Worm (Caenorhabditis elegans) whole organism, dauer: Measurements from ENCODE around the gene C24A3.1.

ENCODE experiments used
- unc-62 ChIP-seq: sonication (generic microtip); optimal IDR thresholded peaks from 2 replicates; lab custom pipeline; 2017; ENCODE audit warnings: missing biosample characterization, missing genetic modification reagents, missing genetic modification characterization

Gene C24A3.1

DNA sequence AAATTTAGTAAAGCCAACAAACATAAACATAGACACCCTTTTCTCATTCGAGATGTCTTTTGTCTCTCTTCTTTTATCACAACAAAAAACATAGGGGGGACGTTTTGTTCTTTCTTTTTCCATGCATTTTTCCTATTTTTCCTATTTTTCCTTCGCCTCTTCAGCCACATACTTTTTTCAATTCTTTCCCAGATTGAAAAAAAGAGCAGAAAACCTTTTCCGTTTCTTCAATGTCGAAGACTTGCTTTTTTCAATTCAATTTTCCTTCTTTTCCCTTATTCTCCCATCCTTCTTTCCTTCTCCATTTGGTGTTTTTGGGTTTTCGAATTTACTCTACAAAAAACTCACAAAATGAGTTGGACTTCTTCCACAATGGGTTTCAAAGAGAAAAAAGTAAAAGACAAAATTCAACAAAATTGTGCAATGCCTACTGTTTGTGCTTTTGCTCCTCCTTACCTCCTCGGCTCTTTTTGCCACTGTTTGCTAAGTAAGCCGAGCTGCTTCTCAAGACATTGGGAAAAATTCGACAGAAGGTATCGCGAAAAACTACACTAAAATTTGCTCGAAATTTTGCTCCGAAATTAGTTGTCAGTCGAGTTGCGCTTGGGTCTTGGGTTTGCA is 2.3 kb upstream of the C24A3.1 start:
- TF ChIP-seq unc-62 (GFP tag; lab: Kevin White, UChicago), result no peak

DNA sequence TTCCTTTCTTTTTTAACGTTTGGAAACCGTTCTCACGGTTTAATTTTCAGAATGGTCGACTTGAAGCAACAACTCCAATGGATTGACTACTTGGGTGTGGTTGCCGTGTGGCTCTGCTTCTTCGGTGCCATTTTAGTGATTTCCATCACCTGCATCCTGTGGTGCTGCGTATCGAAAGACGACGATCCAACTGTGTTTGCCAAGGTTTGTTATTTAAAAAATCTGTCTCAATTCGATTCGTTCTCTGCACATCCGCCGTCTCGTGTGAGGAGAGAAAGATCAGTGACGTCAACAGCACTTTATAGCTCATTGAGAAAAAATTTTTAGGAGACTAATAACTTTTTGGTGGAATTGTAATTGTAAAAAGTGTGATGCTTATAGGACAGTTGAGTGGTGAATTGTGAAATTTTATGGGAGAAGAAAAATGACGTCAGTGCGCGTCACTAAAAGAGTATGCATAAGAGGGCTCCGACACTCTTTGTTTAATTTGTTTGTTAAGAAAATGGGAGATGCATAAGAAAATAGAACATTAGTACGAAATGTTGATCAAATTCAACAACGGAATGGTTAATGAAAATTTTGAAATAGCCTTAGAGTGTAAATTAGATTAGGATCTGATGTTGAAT is 1.3 kb upstream of the C24A3.1 start, which contains the start of gene C24A3.2:
TSS of gene C24A3.2 (plus strand) at position 51 of the 626 bp plus-strand sequence.
- TF ChIP-seq unc-62 (GFP tag; lab: Kevin White, UChicago), result no peak

DNA sequence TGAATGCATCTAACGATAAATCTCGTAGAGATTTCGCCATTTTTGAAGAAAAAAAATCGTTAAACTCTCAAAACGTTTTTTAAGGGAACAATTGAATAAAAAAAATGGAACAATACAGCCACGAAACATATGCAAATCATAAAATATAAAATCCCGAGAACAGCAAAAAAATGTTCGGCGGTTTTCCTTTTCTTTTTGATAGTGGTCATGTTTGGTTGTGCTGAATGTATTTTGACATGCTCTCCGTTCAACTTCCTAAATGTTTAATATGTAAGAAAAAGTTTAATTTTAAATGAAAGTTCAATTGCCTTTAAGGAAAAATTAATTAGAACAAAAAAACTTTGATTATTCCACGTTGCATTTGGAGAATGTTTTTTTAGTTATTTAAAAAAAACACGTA is 11.5 kb downstream of the C24A3.1 start, which contains the start of gene C24A3.9:
TSS of gene C24A3.9 (minus strand) at position 101 of the 400 bp plus-strand sequence.
- no peak for TF ChIP-seq unc-62 (GFP tag; lab: Kevin White, UChicago)

DNA sequence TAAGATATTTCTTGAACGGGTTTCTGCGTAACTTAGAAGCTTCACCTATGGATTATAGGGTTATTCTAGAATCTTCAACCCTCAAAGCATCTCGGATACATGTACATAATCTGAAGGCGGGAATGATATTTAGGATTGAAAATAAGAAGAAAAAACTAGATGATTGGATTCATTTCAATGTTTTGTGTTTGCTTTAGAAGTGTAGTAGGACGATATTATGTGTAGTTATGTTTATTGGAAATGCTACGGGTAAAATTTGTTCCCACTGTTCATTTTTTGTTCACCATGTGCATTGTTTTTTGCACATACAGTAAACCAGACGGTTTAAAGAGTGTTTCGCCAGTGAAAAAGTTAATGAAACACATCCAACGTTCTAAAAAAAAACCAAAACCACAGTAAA is 12.6 kb downstream of the C24A3.1 start:
- TF ChIP-seq unc-62 (GFP tag; lab: Kevin White, UChicago), result no peak

DNA sequence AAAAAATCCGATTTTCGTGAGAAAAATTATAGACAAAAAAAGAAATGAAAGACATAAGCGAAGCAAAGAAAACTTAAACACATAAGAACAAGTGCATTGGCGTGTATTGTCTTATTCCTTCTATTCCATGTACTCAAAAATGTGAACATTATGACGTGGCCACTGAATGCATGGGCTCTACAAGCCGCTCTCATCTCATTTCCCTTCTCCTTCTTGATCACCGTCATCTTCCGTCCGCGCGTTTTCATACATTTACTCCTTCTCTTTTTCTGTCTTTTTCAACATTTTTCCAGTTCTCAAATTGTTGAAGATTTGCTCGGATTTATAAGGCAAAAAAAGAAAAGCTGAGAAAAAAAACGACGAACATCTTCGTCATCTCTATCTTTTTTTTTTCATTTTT is 15.6 kb downstream of the C24A3.1 start:
- no peak for TF ChIP-seq unc-62 (GFP tag; lab: Kevin White, UChicago)

DNA sequence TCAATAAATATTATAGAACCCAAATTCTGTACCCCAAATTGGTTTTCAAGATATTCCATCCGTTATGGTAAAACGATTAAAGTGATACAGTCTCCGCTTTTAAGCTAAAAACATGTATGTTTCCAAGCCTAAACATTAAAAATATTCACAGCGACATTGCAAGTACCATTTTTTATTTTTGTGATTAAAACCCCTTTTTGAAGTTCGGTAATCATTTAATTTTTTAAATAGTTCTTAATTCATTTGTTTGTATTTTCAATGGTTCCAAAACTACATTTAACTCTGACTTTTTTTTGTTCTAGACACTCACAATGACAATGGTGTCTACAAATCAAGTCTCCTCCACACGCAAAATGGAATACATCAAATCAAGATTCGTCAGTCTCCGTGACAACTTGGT is 16.5 kb downstream of the C24A3.1 start, which contains the start of gene T25B6.4:
TSS of gene T25B6.4 (plus strand) at position 301 of the 400 bp plus-strand sequence.
- no peak for TF ChIP-seq unc-62 (GFP tag; lab: Kevin White, UChicago)

DNA sequence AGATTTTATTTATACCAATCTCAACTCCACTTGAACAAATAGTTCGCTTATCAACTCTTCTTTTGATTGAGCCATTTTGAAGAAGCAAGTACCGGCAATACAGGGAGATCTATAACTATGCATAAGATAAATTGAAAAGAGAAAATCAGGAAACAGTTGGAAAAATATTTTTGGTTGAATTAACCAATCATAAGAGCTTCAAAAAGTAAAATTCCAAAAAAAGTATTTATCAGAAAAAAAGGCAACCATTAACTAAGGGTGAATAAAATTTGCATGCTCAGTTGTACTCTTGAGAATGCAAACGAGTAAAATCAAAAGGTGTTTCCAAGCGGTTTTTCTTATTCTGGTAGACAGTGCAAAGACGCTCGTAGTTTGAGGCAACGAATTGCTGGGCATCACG is 22.8 kb downstream of the C24A3.1 start, which contains the start of gene T25B6.5:
TSS of gene T25B6.5 (minus strand) at position 101 of the 400 bp plus-strand sequence.
- TF ChIP-seq unc-62 (GFP tag; lab: Kevin White, UChicago), result no peak

DNA sequence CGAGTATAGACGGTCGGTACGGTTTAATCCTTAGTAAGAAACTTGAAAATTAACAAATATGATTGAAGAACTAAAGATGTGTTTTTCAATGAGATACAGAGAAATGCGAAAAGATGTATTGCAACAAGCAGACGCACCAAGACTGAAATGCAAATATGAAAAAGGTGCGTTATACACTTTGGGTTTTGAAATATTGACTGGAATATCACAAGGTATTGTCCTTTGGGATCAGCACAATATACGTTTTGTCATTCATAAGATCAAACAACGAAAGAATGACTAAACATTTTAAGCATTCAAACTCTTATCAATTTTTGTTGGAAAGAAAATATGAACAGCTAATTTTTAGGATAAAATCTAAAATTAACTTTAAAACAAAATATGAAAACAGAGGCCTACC is 23.9 kb downstream of the C24A3.1 start, which contains the start of gene T25B6.6:
TSS of gene T25B6.6 (minus strand) at position 101 of the 400 bp plus-strand sequence.
- TF ChIP-seq unc-62 (GFP tag; lab: Kevin White, UChicago), result no peak

DNA sequence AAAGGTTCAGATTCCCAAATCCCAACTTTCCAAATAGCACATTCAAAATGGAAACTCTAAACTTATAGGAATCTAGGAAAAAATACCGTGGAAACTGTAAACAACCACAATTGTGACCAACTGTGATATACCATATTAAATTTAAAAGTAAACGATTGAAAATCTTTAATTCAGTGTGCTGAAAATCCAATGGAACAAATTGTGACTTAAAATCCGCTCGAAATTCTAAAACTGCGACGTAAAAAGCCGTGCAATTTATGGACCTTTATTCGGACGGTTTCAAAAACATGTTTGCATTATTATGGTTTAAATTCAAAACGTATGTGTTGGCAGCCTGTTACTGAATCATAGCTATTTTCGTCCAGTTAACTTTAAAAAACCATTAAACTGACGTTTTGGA is 24.9 kb downstream of the C24A3.1 start:
- no peak for TF ChIP-seq unc-62 (GFP tag; lab: Kevin White, UChicago)

DNA sequence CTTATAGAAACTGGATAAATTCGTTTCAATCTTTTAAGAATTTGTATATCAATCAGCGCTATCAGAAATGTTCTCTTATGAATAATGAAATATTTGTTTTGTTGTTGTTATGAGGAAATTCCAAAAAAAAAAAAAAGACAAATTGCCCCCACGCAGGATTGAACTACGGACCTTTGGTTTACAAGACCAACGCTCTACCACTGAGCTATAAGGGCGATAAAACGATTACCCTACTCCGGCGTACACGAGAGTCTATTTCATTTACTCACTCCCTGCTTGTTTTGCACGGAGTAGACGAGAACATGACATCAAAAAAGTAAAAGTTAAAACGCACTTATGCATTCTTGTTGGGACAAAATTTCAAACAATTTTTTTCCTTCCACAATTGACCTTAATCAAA is 25.4 kb downstream of the C24A3.1 start:
- no peak for TF ChIP-seq unc-62 (GFP tag; lab: Kevin White, UChicago)

DNA sequence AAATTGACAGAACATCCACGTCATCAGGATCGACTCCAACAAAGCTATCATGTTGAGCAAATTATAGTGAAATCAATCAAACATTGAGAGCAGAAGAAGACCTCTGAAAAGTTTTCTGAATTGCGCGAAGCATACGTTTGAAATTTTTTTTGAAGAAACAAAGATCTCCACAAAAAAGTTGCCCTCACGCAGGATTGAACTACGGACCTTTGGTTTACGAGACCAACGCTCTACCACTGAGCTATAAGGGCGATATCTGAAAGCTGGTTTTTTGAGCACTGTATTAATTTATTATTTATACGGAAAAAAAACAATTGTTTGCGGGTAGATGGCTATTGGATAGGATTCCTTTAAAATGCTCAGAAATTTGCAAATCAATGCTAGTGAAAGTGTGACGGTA is 26.6 kb downstream of the C24A3.1 start:
- TF ChIP-seq unc-62 (GFP tag; lab: Kevin White, UChicago), result no peak

DNA sequence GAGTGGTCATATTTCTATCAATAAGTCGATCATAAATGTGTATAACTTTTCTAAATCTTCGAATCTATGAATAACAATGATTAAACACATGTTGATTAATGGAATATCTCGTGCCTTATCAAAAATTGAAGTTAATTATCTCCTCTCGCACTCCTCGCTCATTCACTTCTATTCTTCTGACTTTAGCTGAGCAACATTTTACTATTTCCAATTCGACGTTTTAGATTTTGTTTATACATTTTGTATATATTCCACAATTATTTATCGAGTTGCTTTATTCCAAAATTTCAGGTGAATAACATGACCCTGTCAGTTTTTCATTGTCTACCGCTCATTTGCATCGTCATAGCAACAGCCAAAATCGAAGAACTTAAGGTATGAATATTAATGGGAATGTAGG is 28.4 kb downstream of the C24A3.1 start, which contains the start of gene T25B6.3:
TSS of gene T25B6.3 (plus strand) at position 301 of the 400 bp plus-strand sequence.
- TF ChIP-seq unc-62 (GFP tag; lab: Kevin White, UChicago), result no peak

DNA sequence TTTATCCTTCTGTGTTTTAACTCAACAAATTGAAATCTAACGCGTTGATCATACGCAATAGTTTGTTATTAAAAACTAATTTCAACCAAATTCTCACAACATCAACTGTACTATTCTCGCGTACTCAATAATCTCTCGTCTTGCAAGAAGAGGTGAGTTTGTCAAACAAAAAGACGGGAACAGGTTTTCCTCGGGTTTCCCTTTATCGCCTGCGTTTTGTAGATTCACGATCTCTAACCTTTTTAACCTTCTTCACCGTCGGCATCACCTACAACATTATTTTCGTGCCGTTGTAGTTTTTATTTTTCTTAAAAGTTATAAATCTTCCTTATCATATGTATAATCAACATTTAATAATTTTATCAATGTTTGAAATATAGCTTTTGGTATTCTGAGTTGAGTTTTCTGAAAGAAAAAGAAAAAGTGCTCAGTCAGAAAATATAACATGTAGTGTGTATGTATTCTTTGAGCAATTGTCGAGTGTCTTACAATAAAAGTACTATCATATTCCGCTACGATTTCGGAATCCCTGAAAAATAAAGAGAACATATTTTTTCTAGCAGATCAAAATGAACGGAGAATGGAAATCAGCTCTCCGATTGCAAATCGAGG is 30.1 kb downstream of the C24A3.1 start, which contains the start of gene snf-12:
TSS of gene snf-12 (plus strand) at position 562 of the 612 bp plus-strand sequence.
- TF ChIP-seq unc-62 (GFP tag; lab: Kevin White, UChicago), result no peak

DNA sequence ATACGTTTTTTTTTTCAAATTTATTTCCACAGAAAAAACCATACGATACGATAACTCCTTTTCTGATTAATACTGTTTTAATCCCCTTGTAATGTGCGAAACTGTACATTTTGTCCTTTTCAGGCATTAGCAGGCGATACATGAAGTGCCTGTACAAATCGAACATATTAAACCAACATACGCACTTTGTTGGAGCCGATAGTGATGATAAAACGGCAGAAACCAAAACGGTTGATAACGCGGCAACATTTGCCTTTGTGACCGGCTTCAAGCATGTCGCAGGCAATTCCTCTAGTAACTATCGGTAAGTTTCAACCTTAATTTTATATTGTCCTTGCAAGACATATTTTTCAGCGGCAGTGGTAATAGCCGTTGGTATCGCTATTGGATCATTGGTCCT is 35.4 kb downstream of the C24A3.1 start, which contains the start of gene nep-22:
TSS of gene nep-22 (plus strand) at position 245 of the 400 bp plus-strand sequence.
- no peak for TF ChIP-seq unc-62 (GFP tag; lab: Kevin White, UChicago)

DNA sequence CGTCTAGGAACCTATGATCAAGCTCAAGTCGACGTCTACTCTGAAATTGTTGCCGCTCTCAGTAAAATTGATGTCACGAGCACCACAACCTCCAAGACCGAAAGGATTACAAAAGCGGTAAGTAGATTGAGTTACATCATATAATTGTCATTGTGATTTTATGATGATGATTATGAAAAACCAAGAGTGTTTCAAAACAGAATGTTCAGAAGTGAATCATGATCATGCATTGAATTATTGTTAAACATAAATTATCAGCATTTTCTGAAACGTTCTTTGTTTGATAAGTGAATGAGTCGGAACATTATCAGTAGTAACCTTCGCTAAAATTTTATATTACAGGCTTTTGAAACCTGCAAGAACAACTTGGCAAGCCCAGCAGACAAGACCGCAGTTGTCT is 36.3 kb downstream of the C24A3.1 start:
- no peak for TF ChIP-seq unc-62 (GFP tag; lab: Kevin White, UChicago)

DNA sequence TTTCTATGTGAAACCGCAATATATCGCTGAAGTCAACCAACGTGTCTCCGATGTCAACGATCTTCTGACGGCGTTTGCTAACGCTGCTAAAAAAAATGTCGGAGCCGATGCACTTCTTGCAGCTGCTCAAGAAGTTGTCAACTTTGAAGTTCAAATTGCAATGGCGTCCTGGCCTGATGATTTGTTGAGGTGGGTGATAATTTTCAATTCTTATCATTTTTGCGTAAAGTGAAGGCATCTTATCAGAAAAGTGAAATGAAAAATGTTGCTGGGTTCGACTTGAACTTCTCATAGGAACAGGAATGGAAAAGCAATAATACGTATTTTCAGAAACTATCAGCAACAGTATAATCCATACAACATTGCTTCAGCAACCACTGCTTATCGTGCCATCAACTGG is 37.4 kb downstream of the C24A3.1 start:
- no peak for TF ChIP-seq unc-62 (GFP tag; lab: Kevin White, UChicago)
